Worm (Caenorhabditis elegans) whole organism, late embryonic: ENCODE results near the gene spe-39.

Experiments used
- C08G9.2 ChIP-seq: sonication (generic microtip); optimal IDR thresholded peaks from 2 replicates; lab custom pipeline; 2016; ENCODE audit warnings: mild to moderate bottlenecking, missing genetic modification characterization, moderate library complexity, missing compliant biosample characterization
- C38D4.7 ChIP-seq: fragments of 200-800 bp; sonication (Bioruptor generic); optimal IDR thresholded peaks from 2 replicates; lab custom pipeline; 2018; ENCODE audit warnings: mild to moderate bottlenecking, missing genetic modification characterization, moderate library complexity, missing compliant biosample characterization
- F13H6.1 ChIP-seq: sonication (generic microtip); optimal IDR thresholded peaks from 2 replicates; lab custom pipeline; 2016; ENCODE audit warnings: missing genetic modification characterization, missing compliant biosample characterization
- K02D7.2 ChIP-seq: sonication (generic microtip); optimal IDR thresholded peaks from 2 replicates; lab custom pipeline; 2017; ENCODE audit warnings: mild to moderate bottlenecking, missing genetic modification characterization, missing compliant biosample characterization
- T23F11.4 ChIP-seq: fragments of 200-800 bp; sonication (Bioruptor generic); optimal IDR thresholded peaks from 2 replicates; lab custom pipeline; 2018; ENCODE audit warnings: mild to moderate bottlenecking, missing genetic modification characterization, missing compliant biosample characterization
- Y22D7AL.16 ChIP-seq: sonication (generic microtip); optimal IDR thresholded peaks from 2 replicates; lab custom pipeline; 2016; ENCODE audit warnings: missing genetic modification characterization, missing compliant biosample characterization
- ama-1 ChIP-seq: fragments of 150-350 bp; optimal IDR thresholded peaks from 2 replicates; lab custom pipeline; 2014
- ceh-31 ChIP-seq: sonication (generic microtip); optimal IDR thresholded peaks from 2 replicates; lab custom pipeline; 2016; ENCODE audit warnings: missing genetic modification characterization, missing compliant biosample characterization
- ceh-45 ChIP-seq: fragments of 200-800 bp; sonication (Bioruptor generic); IDR thresholded peaks from 2 replicates; pipeline ENCODE4 v1.3.6; 2022; ENCODE audit warnings: missing genetic modification reagents, missing genetic modification characterization, missing compliant biosample characterization
- ceh-48 ChIP-seq: sonication (generic microtip); optimal IDR thresholded peaks from 2 replicates; lab custom pipeline; 2016; ENCODE audit warnings: missing genetic modification characterization, inconsistent platforms, missing compliant biosample characterization
- ceh-6 ChIP-seq: fragments of 200-800 bp; sonication (Bioruptor generic); optimal IDR thresholded peaks from 2 replicates; lab custom pipeline; 2018; ENCODE audit warnings: mild to moderate bottlenecking, missing genetic modification characterization, missing compliant biosample characterization
- ceh-9 ChIP-seq: sonication (generic microtip); optimal IDR thresholded peaks from 2 replicates; lab custom pipeline; 2016; ENCODE audit warnings: mild to moderate bottlenecking, missing genetic modification characterization, inconsistent platforms, missing compliant biosample characterization
- che-1 ChIP-seq: sonication (generic microtip); optimal IDR thresholded peaks from 2 replicates; lab custom pipeline; 2016; ENCODE audit warnings: mild to moderate bottlenecking, missing genetic modification characterization, missing compliant biosample characterization
- dmd-4 ChIP-seq: sonication (generic microtip); optimal IDR thresholded peaks from 2 replicates; lab custom pipeline; 2016; ENCODE audit warnings: borderline replicate concordance, missing genetic modification characterization, missing compliant biosample characterization
- dve-1 ChIP-seq: sonication (generic microtip); optimal IDR thresholded peaks from 2 replicates; lab custom pipeline; 2017; ENCODE audit warnings: antibody characterized with exemption, mild to moderate bottlenecking, missing genetic modification characterization, missing compliant biosample characterization
- eyg-1 ChIP-seq: sonication (generic microtip); optimal IDR thresholded peaks from 2 replicates; lab custom pipeline; 2016; ENCODE audit warnings: missing genotype, missing genetic modification characterization, missing compliant biosample characterization
- fax-1 ChIP-seq: sonication (generic microtip); optimal IDR thresholded peaks from 2 replicates; lab custom pipeline; 2016; ENCODE audit warnings: missing genotype, missing genetic modification characterization, missing compliant biosample characterization
- gmeb-2 ChIP-seq: sonication (generic microtip); optimal IDR thresholded peaks from 2 replicates; lab custom pipeline; 2016; ENCODE audit warnings: missing genetic modification characterization, inconsistent platforms, missing compliant biosample characterization
- hlh-15 ChIP-seq: sonication (generic microtip); optimal IDR thresholded peaks from 2 replicates; lab custom pipeline; 2016; ENCODE audit warnings: missing genetic modification characterization, missing compliant biosample characterization
- hlh-6 ChIP-seq: sonication (generic microtip); optimal IDR thresholded peaks from 2 replicates; lab custom pipeline; 2016; ENCODE audit warnings: missing genotype, missing genetic modification characterization, missing compliant biosample characterization
- hlh-8 ChIP-seq: sonication (generic microtip); optimal IDR thresholded peaks from 2 replicates; lab custom pipeline; 2016; ENCODE audit warnings: missing genotype, missing genetic modification characterization, missing compliant biosample characterization
- lin-11 ChIP-seq: fragments of 200-800 bp; sonication (Bioruptor generic); optimal IDR thresholded peaks from 2 replicates; lab custom pipeline; 2018; ENCODE audit warnings: mild to moderate bottlenecking, missing genetic modification characterization, missing compliant biosample characterization
- mec-3 ChIP-seq: sonication (generic microtip); optimal IDR thresholded peaks from 2 replicates; lab custom pipeline; 2016; ENCODE audit warnings: borderline replicate concordance, missing genetic modification characterization, missing compliant biosample characterization
- nfya-1 ChIP-seq: sonication (generic microtip); optimal IDR thresholded peaks from 2 replicates; lab custom pipeline; 2017; ENCODE audit warnings: missing genetic modification characterization, mild to moderate bottlenecking, missing compliant biosample characterization, antibody characterized with exemption, moderate library complexity
- npax-4 ChIP-seq: sonication (generic microtip); optimal IDR thresholded peaks from 2 replicates; lab custom pipeline; 2016; ENCODE audit warnings: missing genetic modification characterization, missing compliant biosample characterization
- odd-2 ChIP-seq: sonication (generic microtip); optimal IDR thresholded peaks from 2 replicates; lab custom pipeline; 2017; ENCODE audit warnings: antibody characterized with exemption, mild to moderate bottlenecking, missing genetic modification characterization, missing compliant biosample characterization
- sox-4 ChIP-seq: sonication (generic microtip); optimal IDR thresholded peaks from 2 replicates; lab custom pipeline; 2017; ENCODE audit warnings: mild to moderate bottlenecking, missing genetic modification characterization, inconsistent platforms, missing compliant biosample characterization
- ttx-3 ChIP-seq: sonication (generic microtip); optimal IDR thresholded peaks from 2 replicates; lab custom pipeline; 2016; ENCODE audit warnings: missing genetic modification reagents, missing genetic modification characterization, missing compliant biosample characterization

Gene spe-39

ce11 chrV:6780676-6781075, 4.6 kb upstream of the spe-39 start (continued):
- TF ChIP-seq hlh-6 (tag; lab: Kevin White, UChicago), result no peak
- TF ChIP-seq, all 69 proteins: peak for 0

ce11 chrV:6782260-6782659, 3.0 kb upstream of the spe-39 start:
- TF ChIP-seq ceh-45, result no peak
- no peak for TF ChIP-seq nfya-1 (tag; lab: Kevin White, UChicago)
- no peak for TF ChIP-seq hlh-15 (tag; lab: Kevin White, UChicago)
- no peak for TF ChIP-seq dmd-4 (tag; lab: Kevin White, UChicago)

ce11 chrV:6783044-6783625, 2.1 kb upstream of the spe-39 start:
- TF ChIP-seq ceh-45 (no peak), fax-1 (no peak), nfya-1 (tag; lab: Kevin White, UChicago) (no peak), ttx-3 (tag; lab: Kevin White, UChicago) (no peak), gmeb-2 (tag; lab: Kevin White, UChicago) (no peak)

ce11 chrV:6787906-6788430, 2.7 kb downstream of the spe-39 start, which contains the start of gene ZC404.2:
Gene ZC404.2 (plus strand): TSS chrV:6787952.
- TF ChIP-seq ceh-31 (no peak), ama-1 (lab: Kevin White, UChicago) (peak; percentile 46)

- TF ChIP-seq K02D7.2 (tag; lab: Kevin White, UChicago) (no peak), Y22D7AL.16 (tag; lab: Kevin White, UChicago) (no peak), ttx-3 (tag; lab: Kevin White, UChicago) (no peak), C38D4.7 (GFP tag; lab: Kevin White, UChicago) (no peak), T23F11.4 (GFP tag; lab: Kevin White, UChicago) (no peak), sox-4 (tag; lab: Kevin White, UChicago) (no peak)
These were observed 7.3 kb downstream of the spe-39 start, which contains the start of gene gck-2 for ce11 chrV:6792565-6792964. Gene gck-2 (minus strand): TSS chrV:6792665.

- no peak for TF ChIP-seq odd-2 (tag; lab: Kevin White, UChicago)
- no peak for TF ChIP-seq gmeb-2 (tag; lab: Kevin White, UChicago)
- TF ChIP-seq C08G9.2 (tag; lab: Kevin White, UChicago), result no peak
- TF ChIP-seq ceh-48 (tag; lab: Kevin White, UChicago), result no peak
- TF ChIP-seq eyg-1, result no peak
- no peak for TF ChIP-seq hlh-6 (tag; lab: Kevin White, UChicago)
- no peak for TF ChIP-seq ceh-6
- TF ChIP-seq F13H6.1 (tag; lab: Kevin White, UChicago), result no peak
- no peak for TF ChIP-seq npax-4 (tag; lab: Kevin White, UChicago)
- no peak for TF ChIP-seq ceh-45
- no peak for TF ChIP-seq che-1
- TF ChIP-seq mec-3, result no peak
- TF ChIP-seq ceh-9 (tag; lab: Kevin White, UChicago), result no peak
- no peak for TF ChIP-seq lin-11
- no peak for TF ChIP-seq dmd-4 (tag; lab: Kevin White, UChicago)
- TF ChIP-seq sox-4 (tag; lab: Kevin White, UChicago), result no peak
- no peak for TF ChIP-seq dve-1 (tag; lab: Kevin White, UChicago)
These were observed 7.7 kb downstream of the spe-39 start for ce11 chrV:6792973-6793372.

- peak; percentile 8 for TF ChIP-seq ceh-31
- no peak for TF ChIP-seq hlh-8 (tag; lab: Kevin White, UChicago)
These were observed 8.5 kb downstream of the spe-39 start, which contains the start of gene ZC404.1 for ce11 chrV:6793744-6794239. Gene ZC404.1 (plus strand): TSS chrV:6794189.
